Worm (Caenorhabditis elegans) whole organism, L3 larva: Measurements from ENCODE around the gene rsp-4.

Experiments
- R02D3.7 ChIP-seq: fragments of 150-350 bp; optimal IDR thresholded peaks from 2 replicates; lab custom pipeline; 2014; ENCODE audit warnings: missing biosample characterization, missing genetic modification characterization
- aly-2 ChIP-seq: fragments of 150-350 bp; optimal IDR thresholded peaks from 2 replicates; lab custom pipeline; 2014; ENCODE audit warnings: missing biosample characterization, missing genetic modification characterization
- ceh-82 ChIP-seq: fragments of 150-350 bp; optimal IDR thresholded peaks from 2 replicates; lab custom pipeline; 2014; ENCODE audit warnings: missing biosample characterization, missing genetic modification characterization
- ceh-9 ChIP-seq: sonication (generic microtip); optimal IDR thresholded peaks from 2 replicates; lab custom pipeline; 2018; ENCODE audit warnings: missing biosample characterization, missing genetic modification characterization
- egl-27 ChIP-seq: sonication (generic microtip); optimal IDR thresholded peaks from 4 replicates; lab custom pipeline; 2017; ENCODE audit warnings: missing biosample characterization, missing genetic modification reagents, missing genetic modification characterization
- fkh-10 ChIP-seq: sonication (generic microtip); optimal IDR thresholded peaks from 2 replicates; lab custom pipeline; 2017; ENCODE audit warnings: missing biosample characterization, missing genetic modification reagents, missing genetic modification characterization
- fos-1 ChIP-seq: fragments of 150-350 bp; optimal IDR thresholded peaks from 2 replicates; lab custom pipeline; 2014; ENCODE audit warnings: missing biosample characterization, missing genetic modification characterization
- tbx-2 ChIP-seq: sonication (generic microtip); optimal IDR thresholded peaks from 2 replicates; lab custom pipeline; 2016; ENCODE audit warnings: mild to moderate bottlenecking, missing genetic modification characterization, missing compliant biosample characterization
- ztf-11 ChIP-seq: fragments of 150-350 bp; optimal IDR thresholded peaks from 2 replicates; lab custom pipeline; 2014; ENCODE audit warnings: missing biosample characterization, missing genetic modification characterization

DNA sequence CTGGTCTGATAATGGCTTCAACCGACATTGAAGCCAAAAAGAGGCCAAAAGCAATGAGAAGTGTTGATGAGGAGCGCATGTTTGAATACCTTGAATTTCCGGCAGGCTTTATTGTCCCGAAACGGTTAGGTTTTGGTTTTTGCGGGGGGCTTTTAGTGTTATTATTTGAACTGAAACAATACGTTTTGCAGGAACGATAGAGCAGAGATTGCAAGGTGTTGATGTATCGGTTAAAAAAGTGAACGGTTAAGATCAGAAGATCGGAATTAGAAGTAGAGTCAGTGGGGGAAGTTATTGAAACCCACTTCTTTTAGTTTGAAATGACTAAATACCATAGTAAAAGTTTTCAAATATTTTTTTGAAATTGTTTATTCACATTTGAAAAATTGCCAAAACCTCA lies 18.9 kb upstream of the rsp-4 start, which contains the start of gene clec-141:
- no peak for TF ChIP-seq ceh-9 (tag; lab: Kevin White, UChicago)
- TF ChIP-seq R02D3.7 (tag; lab: Kevin White, UChicago) = no peak
- no peak for TF ChIP-seq egl-27 (tag; lab: Kevin White, UChicago)
- TF ChIP-seq ceh-82 (tag; lab: Kevin White, UChicago) = no peak
- no peak for TF ChIP-seq aly-2
- TF ChIP-seq fkh-10 (GFP tag; lab: Kevin White, UChicago) = no peak
- no peak for TF ChIP-seq tbx-2 (tag; lab: Kevin White, UChicago)
- no peak for TF ChIP-seq fos-1 (tag; lab: Kevin White, UChicago)
- TF ChIP-seq ztf-11 (tag; lab: Kevin White, UChicago) = no peak
